Worm (Caenorhabditis elegans) whole organism, L1 larva: Measurements from ENCODE around the gene ceh-31.

ENCODE experiments used
- aly-2 ChIP-seq: fragments of 150-350 bp; optimal IDR thresholded peaks from 2 replicates; lab custom pipeline; 2014; ENCODE audit warnings: missing biosample characterization, missing genetic modification characterization
- fos-1 ChIP-seq: fragments of 150-350 bp; optimal IDR thresholded peaks from 2 replicates; lab custom pipeline; 2014; ENCODE audit warnings: missing biosample characterization, missing genetic modification characterization
- lsy-2 ChIP-seq, 2 experiments: fragments of 150-350 bp; optimal IDR thresholded peaks; 2 replicates each; lab custom pipeline; 2014; ENCODE audit warnings: missing biosample characterization in 2 of 2, missing genetic modification characterization in 2 of 2
- mep-1 ChIP-seq: fragments of 150-350 bp; optimal IDR thresholded peaks from 2 replicates; lab custom pipeline; 2014; ENCODE audit warnings: missing biosample characterization, missing genetic modification characterization
- snpc-4 ChIP-seq: fragments of 150-350 bp; optimal IDR thresholded peaks from 2 replicates; lab custom pipeline; 2014; ENCODE audit warnings: missing biosample characterization, missing genetic modification characterization
- tbx-2 ChIP-seq: sonication (generic microtip); optimal IDR thresholded peaks from 2 replicates; lab custom pipeline; 2016; ENCODE audit warnings: missing genetic modification characterization, missing compliant biosample characterization
- unc-30 ChIP-seq: sonication (generic microtip); optimal IDR thresholded peaks from 2 replicates; lab custom pipeline; 2017; ENCODE audit warnings: missing biosample characterization, missing genetic modification characterization

DNA sequence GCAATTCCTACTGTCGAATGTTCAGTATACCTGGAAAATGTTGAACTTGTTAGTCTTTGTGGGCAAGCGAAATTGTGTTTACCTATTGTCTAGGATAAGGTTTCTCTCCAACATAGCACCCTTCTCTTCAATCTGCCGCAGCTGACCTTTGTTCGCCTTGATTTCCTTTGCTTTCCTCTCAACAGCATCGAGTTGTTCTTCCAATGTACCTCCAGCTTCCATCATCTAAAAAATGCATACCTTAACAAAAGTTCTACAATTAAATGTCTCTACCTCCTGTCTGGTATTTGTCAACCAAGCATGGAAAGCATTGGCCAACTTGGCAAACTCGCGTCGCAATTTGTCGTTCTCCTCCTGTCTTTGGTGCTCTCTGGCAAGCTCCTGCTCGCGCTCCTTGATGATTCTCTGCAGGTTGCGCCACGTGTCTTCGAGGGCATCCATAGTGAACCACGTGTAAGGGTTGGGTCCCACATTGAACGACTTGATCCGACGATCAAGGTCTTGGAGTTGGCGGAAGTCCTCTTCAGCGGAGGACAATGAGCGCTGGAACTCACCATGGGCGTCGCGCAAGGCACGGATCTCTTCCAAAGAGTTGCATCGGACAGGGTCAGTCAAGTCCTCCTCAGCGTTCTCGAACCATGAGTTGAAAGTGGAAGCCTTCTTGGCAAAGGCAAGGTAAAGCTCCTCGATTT, 48.5 kb upstream of the ceh-31 start:
- TF ChIP-seq fos-1 (no peak), tbx-2 (tag; lab: Kevin White, UChicago) (no peak), aly-2 (tag; lab: Kevin White, UChicago) (no peak), lsy-2 (tag; optimal IDR thresholded peaks at IDR 0.05; lab: Kevin White, UChicago) (no peak), unc-30 (tag; lab: Kevin White, UChicago) (no peak), mep-1 (no peak), snpc-4 (tag; lab: Kevin White, UChicago) (no peak)
